Worm (Caenorhabditis elegans) whole organism, midembryonic: ENCODE measurements around the gene K06A9.1.

Source experiments
- T22C8.4 ChIP-seq: fragments of 200-800 bp; sonication (Bioruptor generic); IDR thresholded peaks from 2 replicates; pipeline ENCODE4 v1.3.6; 2022; ENCODE audit warnings: missing genetic modification characterization, missing compliant biosample characterization
- cog-1 ChIP-seq: sonication (generic microtip); optimal IDR thresholded peaks from 2 replicates; lab custom pipeline; 2016; ENCODE audit warnings: missing genetic modification characterization, missing compliant biosample characterization
- flt-1 ChIP-seq: fragments of 200-800 bp; sonication (Bioruptor generic); IDR thresholded peaks from 2 replicates; pipeline ENCODE4 v1.3.6; 2022; ENCODE audit warnings: missing genetic modification characterization, missing compliant biosample characterization
- klf-2 ChIP-seq: fragments of 200-800 bp; sonication (Bioruptor generic); conservative IDR thresholded peaks from 2 replicates; pipeline ENCODE4 v1.3.6; 2022; ENCODE audit warnings: missing genetic modification reagents, missing genetic modification characterization, missing compliant biosample characterization
- med-1 ChIP-seq: sonication (generic microtip); optimal IDR thresholded peaks from 2 replicates; lab custom pipeline; 2017; ENCODE audit warnings: missing genetic modification characterization, mild to moderate bottlenecking, missing compliant biosample characterization, antibody characterized with exemption, missing genetic modification reagents; ENCODE audit not compliant: insufficient read depth
- ref-1 ChIP-seq: fragments of 200-800 bp; sonication (Bioruptor generic); conservative IDR thresholded peaks from 2 replicates; pipeline ENCODE4 v1.3.6; 2022; ENCODE audit warnings: missing genetic modification reagents, missing genetic modification characterization, missing compliant biosample characterization
- tab-1 ChIP-seq: fragments of 200-800 bp; sonication (Bioruptor generic); IDR thresholded peaks from 2 replicates; pipeline ENCODE4 v1.3.6; 2022; ENCODE audit warnings: missing genetic modification characterization, missing compliant biosample characterization
- ztf-23 ChIP-seq: fragments of 200-800 bp; sonication (Bioruptor generic); IDR thresholded peaks from 2 replicates; pipeline ENCODE4 v1.3.6; 2022; ENCODE audit warnings: missing genetic modification reagents, missing genetic modification characterization, missing compliant biosample characterization
- ztf-29 ChIP-seq: fragments of 200-800 bp; sonication (Bioruptor generic); IDR thresholded peaks from 2 replicates; pipeline ENCODE4 v1.3.6; 2022; ENCODE audit warnings: missing genetic modification reagents, missing genetic modification characterization, missing compliant biosample characterization

Gene K06A9.1

ce11 chrX:1546878-1547555 lies at the start of gene K06A9.1:
K06A9.1 (plus strand) TSS chrX:1547505.
- TF ChIP-seq ztf-23 (GFP tag; lab: Robert Waterston, UW) (no peak), med-1 (GFP tag; lab: Kevin White, UChicago) (no peak), flt-1 (no peak), ref-1 (no peak), klf-2 (no peak), ztf-29 (no peak), cog-1 (tag; lab: Kevin White, UChicago) (no peak)

ce11 chrX:1497581-1497980 lies 49.7 kb upstream of the K06A9.1 start, which contains the start of gene F09E10.6:
F09E10.6 (minus strand) TSS chrX:1497681.
- TF ChIP-seq ref-1 = no peak
- TF ChIP-seq med-1 (GFP tag; lab: Kevin White, UChicago) = no peak
- no peak for TF ChIP-seq ztf-23 (GFP tag; lab: Robert Waterston, UW)
- no peak for TF ChIP-seq ztf-29
- TF ChIP-seq T22C8.4 = no peak
- no peak for TF ChIP-seq tab-1 (GFP tag; lab: Robert Waterston, UW)
- TF ChIP-seq flt-1 = no peak
- TF ChIP-seq klf-2 = no peak
- no peak for TF ChIP-seq cog-1 (tag; lab: Kevin White, UChicago)

ce11 chrX:1499499-1499898 lies 47.8 kb upstream of the K06A9.1 start:
- TF ChIP-seq ztf-23 (GFP tag; lab: Robert Waterston, UW) (no peak), cog-1 (tag; lab: Kevin White, UChicago) (no peak), tab-1 (GFP tag; lab: Robert Waterston, UW) (no peak), med-1 (GFP tag; lab: Kevin White, UChicago) (no peak), flt-1 (no peak)

- no peak for TF ChIP-seq T22C8.4
These were observed 45.6 kb upstream of the K06A9.1 start, which contains the start of gene F09E10.7 for ce11 chrX:1501752-1502151. F09E10.7 (minus strand) TSS chrX:1501852.

- TF ChIP-seq ref-1 (no peak), cog-1 (tag; lab: Kevin White, UChicago) (no peak), ztf-23 (GFP tag; lab: Robert Waterston, UW) (no peak), ztf-29 (no peak), med-1 (GFP tag; lab: Kevin White, UChicago) (no peak), tab-1 (GFP tag; lab: Robert Waterston, UW) (no peak), T22C8.4 (no peak), klf-2 (no peak), flt-1 (no peak)
These were observed 44.8 kb upstream of the K06A9.1 start, which contains the start of gene F09E10.1 for ce11 chrX:1502490-1502889. F09E10.1 (plus strand) TSS chrX:1502790.

ce11 chrX:1502914-1503313 lies 44.4 kb upstream of the K06A9.1 start:
- TF ChIP-seq ref-1 (no peak), T22C8.4 (no peak), flt-1 (no peak), ztf-29 (no peak), cog-1 (tag; lab: Kevin White, UChicago) (no peak), ztf-23 (GFP tag; lab: Robert Waterston, UW) (no peak), klf-2 (no peak), med-1 (GFP tag; lab: Kevin White, UChicago) (no peak), tab-1 (GFP tag; lab: Robert Waterston, UW) (no peak)

- TF ChIP-seq cog-1 (tag; lab: Kevin White, UChicago) (no peak), flt-1 (no peak), ztf-29 (no peak), klf-2 (no peak), ref-1 (no peak), med-1 (GFP tag; lab: Kevin White, UChicago) (no peak), ztf-23 (GFP tag; lab: Robert Waterston, UW) (no peak)
These were observed 43.4 kb upstream of the K06A9.1 start for ce11 chrX:1503698-1504501.

- TF ChIP-seq tab-1 (GFP tag; lab: Robert Waterston, UW) (no peak), cog-1 (tag; lab: Kevin White, UChicago) (no peak), ref-1 (no peak), flt-1 (no peak), med-1 (GFP tag; lab: Kevin White, UChicago) (no peak), klf-2 (no peak), ztf-29 (no peak), T22C8.4 (no peak), ztf-23 (GFP tag; lab: Robert Waterston, UW) (no peak)
These were observed 42.7 kb upstream of the K06A9.1 start for ce11 chrX:1504529-1505080.

ce11 chrX:1512307-1512706 lies 35.0 kb upstream of the K06A9.1 start:
- no peak for TF ChIP-seq ztf-29
- TF ChIP-seq flt-1 = no peak
- no peak for TF ChIP-seq cog-1 (tag; lab: Kevin White, UChicago)
- no peak for TF ChIP-seq ztf-23 (GFP tag; lab: Robert Waterston, UW)
- TF ChIP-seq T22C8.4 = no peak
- no peak for TF ChIP-seq klf-2
- no peak for TF ChIP-seq tab-1 (GFP tag; lab: Robert Waterston, UW)
- TF ChIP-seq ref-1 = no peak
- TF ChIP-seq med-1 (GFP tag; lab: Kevin White, UChicago) = no peak

ce11 chrX:1513153-1513552 lies 34.2 kb upstream of the K06A9.1 start:
- TF ChIP-seq ref-1 (no peak), ztf-23 (GFP tag; lab: Robert Waterston, UW) (no peak), med-1 (GFP tag; lab: Kevin White, UChicago) (no peak), cog-1 (tag; lab: Kevin White, UChicago) (no peak)
